Fruit fly (Drosophila melanogaster): ENCODE results near the gene CG33932.

DNA sequence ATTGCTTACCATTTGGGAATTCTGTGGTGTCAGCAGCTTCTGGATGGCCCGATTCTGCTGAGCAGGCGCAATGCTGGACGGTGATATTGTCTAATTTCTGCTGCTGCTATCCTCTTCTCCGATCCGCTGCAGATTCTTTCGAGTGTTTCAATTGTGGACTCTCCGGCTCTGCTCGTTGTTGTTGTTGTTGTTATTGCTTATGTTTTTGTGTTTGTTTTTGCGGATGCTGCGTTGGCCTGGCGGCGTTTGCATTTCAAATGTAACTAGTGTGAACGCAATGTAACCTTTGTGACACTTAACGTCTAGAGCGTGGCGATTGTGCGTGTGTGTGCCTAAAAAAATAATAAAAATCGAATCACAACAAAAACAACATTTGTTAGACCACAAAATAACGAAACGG lies 32.3 kb upstream of the CG33932 start:
- TF ChIP-seq insv (optimal IDR thresholded peaks at IDR 0.05) (no peak), h (optimal IDR thresholded peaks at IDR 0.05) (no peak)

Measured in Kc167 (cell line).